Fruit fly (Drosophila melanogaster): Measurements from ENCODE around the gene Meltrin.

The Meltrin gene

dm6 chr3R:14728713-14729685, 31.9 kb upstream of the Meltrin start (continued):
- TF ChIP-seq C15 (GFP tag; IDR thresholded peaks at IDR 0.05) (no peak), D19B (GFP tag; optimal IDR thresholded peaks at IDR 0.05) (no peak), oc (tag; optimal IDR thresholded peaks at IDR 0.05) (peak; percentile 33), Asciz (GFP tag; optimal IDR thresholded peaks at IDR 0.05) (peak; percentile 41), CG32767 (GFP tag; IDR thresholded peaks at IDR 0.05) (peak; percentile 69; the same call in 1 of the 2 replicates), CG14050 (GFP tag; IDR thresholded peaks at IDR 0.05) (peak; percentile 57; the same call in 1 of the 3 replicates), CG10321 (GFP tag; IDR thresholded peaks at IDR 0.05) (no peak), CG3281 (GFP tag; optimal IDR thresholded peaks at IDR 0.05) (peak; percentile 48), Optix (GFP tag; IDR thresholded peaks at IDR 0.05) (no peak), tap (tag; optimal IDR thresholded peaks at IDR 0.05) (peak; percentile 63), CG17359 (tag; optimal IDR thresholded peaks at IDR 0.05) (peak; percentile 76), CG2120 (GFP tag; optimal IDR thresholded peaks at IDR 0.05) (peak; percentile 18), sug (tag; optimal IDR thresholded peaks at IDR 0.05) (no peak), Ssrp (tag; optimal IDR thresholded peaks at IDR 0.05) (peak; percentile 67), CG4328 (GFP tag; optimal IDR thresholded peaks at IDR 0.05) (no peak), CG11723 (GFP tag; optimal IDR thresholded peaks at IDR 0.05) (peak; percentile 29), CG33557 (GFP tag; optimal IDR thresholded peaks at IDR 0.05) (no peak), kay (GFP tag; optimal IDR thresholded peaks at IDR 0.05) (no peak), CG2199 (GFP tag; IDR thresholded peaks at IDR 0.05) (no peak), gce (GFP tag; IDR thresholded peaks at IDR 0.05) (0 out of 3 replicates have a peak, but pooled peaks have one; percentile 17), odd (GFP tag; optimal IDR thresholded peaks at IDR 0.05) (peak; percentile 41), CG4282 (GFP tag; optimal IDR thresholded peaks at IDR 0.05) (no peak), Dp (GFP tag; optimal IDR thresholded peaks at IDR 0.05) (no peak), Nf-YB (GFP tag; optimal IDR thresholded peaks at IDR 0.05) (peak; percentile 26), psq (GFP tag; optimal IDR thresholded peaks at IDR 0.05) (peak; percentile 24), H15 (GFP tag; IDR thresholded peaks at IDR 0.05) (no peak), CG12942 (GFP tag; optimal IDR thresholded peaks at IDR 0.05) (peak; percentile 50), CG17829 (tag; optimal IDR thresholded peaks at IDR 0.05) (peak; percentile 66), CG5245 (GFP tag; optimal IDR thresholded peaks at IDR 0.05) (peak; percentile 18), CG14710 (tag; optimal IDR thresholded peaks at IDR 0.05) (no peak), bbx (GFP tag; IDR thresholded peaks at IDR 0.05; ENCODE audit: partially characterized antibody) (no peak; the same call in 1 of the 2 replicates), run (tag; optimal IDR thresholded peaks at IDR 0.05) (peak; percentile 45), CG34422 (GFP tag; IDR thresholded peaks at IDR 0.05) (no peak), CG6689 (GFP tag; IDR thresholded peaks at IDR 0.05) (peak; percentile 53), ttk (GFP tag; IDR thresholded peaks at IDR 0.05) (0 out of 2 replicates have a peak, but pooled peaks have one; percentile 46), unpg (GFP tag; optimal IDR thresholded peaks at IDR 0.05) (peak; percentile 59), CG1647 (GFP tag; optimal IDR thresholded peaks at IDR 0.05) (no peak), slou (GFP tag; optimal IDR thresholded peaks at IDR 0.05) (peak; percentile 7), CG10366 (GFP tag; IDR thresholded peaks at IDR 0.05) (peak; percentile 67), CG4404 (GFP tag; IDR thresholded peaks at IDR 0.05) (no peak), CG12104 (GFP tag; optimal IDR thresholded peaks at IDR 0.05) (peak; percentile 33), dpn (GFP tag; optimal IDR thresholded peaks at IDR 0.05) (peak in 1 of 2 experiments; percentile 46), nmo (GFP tag; optimal IDR thresholded peaks at IDR 0.05) (no peak), wor (GFP tag; IDR thresholded peaks at IDR 0.05) (no peak), MBD-R2 (GFP tag; IDR thresholded peaks at IDR 0.05) (peak; percentile 34; the same call in 1 of the 2 replicates), CG33213 (GFP tag; optimal IDR thresholded peaks at IDR 0.05) (no peak), amos (GFP tag; IDR thresholded peaks at IDR 0.05; ENCODE audit: partially characterized antibody) (no peak; the same call in 1 of the 2 replicates), CG8924 (tag; optimal IDR thresholded peaks at IDR 0.05) (peak; percentile 68), Hsf (GFP tag; optimal IDR thresholded peaks at IDR 0.05) (no peak)

Data from whole organism, embryonic.